Worm (Caenorhabditis elegans) whole organism, L4/young adult: ENCODE results near the gene ceeh-2.

Experiments used
- W03F9.2 ChIP-seq: fragments of 150-350 bp; optimal IDR thresholded peaks from 2 replicates; lab custom pipeline; 2014; ENCODE audit warnings: missing biosample characterization, missing genetic modification characterization
- dao-5 ChIP-seq: sonication (generic microtip); optimal IDR thresholded peaks from 2 replicates; lab custom pipeline; 2016; ENCODE audit warnings: missing genotype, missing genetic modification characterization, moderate library complexity, missing compliant biosample characterization
- him-1 ChIP-seq: sonication (generic microtip); optimal IDR thresholded peaks from 2 replicates; lab custom pipeline; 2016; ENCODE audit warnings: missing genotype, missing genetic modification reagents, missing genetic modification characterization, missing compliant biosample characterization

DNA sequence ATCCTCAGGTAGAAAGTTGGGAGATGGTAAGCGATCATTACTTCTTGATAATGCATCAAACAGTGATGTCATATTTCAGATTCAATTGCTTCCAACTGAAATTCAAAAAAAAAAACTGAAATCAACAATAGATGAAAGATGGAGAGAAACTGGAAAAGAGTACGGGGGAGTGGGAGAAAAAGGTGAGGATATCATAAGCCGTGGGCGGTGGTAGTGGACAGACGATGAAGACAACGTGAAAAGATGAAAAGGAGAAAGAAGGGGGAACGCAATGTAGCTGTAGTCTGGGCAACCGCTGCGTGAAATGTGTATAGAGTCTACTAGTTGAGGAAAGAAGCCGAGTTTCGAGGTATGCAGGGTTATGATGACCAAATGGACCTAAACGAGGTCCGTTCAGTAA, 50.4 kb downstream of the ceeh-2 start, which contains the start of gene che-12:
- no peak for TF ChIP-seq him-1
- TF ChIP-seq dao-5 (tag; lab: Kevin White, UChicago), result no peak
- TF ChIP-seq W03F9.2, result no peak
